Fruit fly (Drosophila melanogaster) whole organism, embryonic: ENCODE measurements around the gene ph-d.

Experiments used
- Atf-2 ChIP-seq: fragments of 200-800 bp; sonication (Bioruptor generic); optimal IDR thresholded peaks from 2 replicates; lab custom pipeline; 2016; ENCODE audit warnings: missing biosample characterization, missing genetic modification characterization
- Atf6 ChIP-seq: fragments of 200-800 bp; sonication (Bioruptor generic); IDR thresholded peaks from 2 replicates; pipeline ENCODE4 v1.3.6; 2022; ENCODE audit warnings: missing biosample characterization, missing genetic modification characterization
- B-H2 ChIP-seq: fragments of 200-800 bp; sonication (Bioruptor generic); optimal IDR thresholded peaks from 2 replicates; lab custom pipeline; 2018; ENCODE audit warnings: missing biosample characterization, mild to moderate bottlenecking, missing genetic modification characterization
- Bdp1 ChIP-seq: fragments of 200-800 bp; sonication (Bioruptor generic); optimal IDR thresholded peaks from 3 replicates; lab custom pipeline; 2016; ENCODE audit warnings: missing biosample characterization, missing genetic modification characterization
- CG10209 ChIP-seq: fragments of 200-800 bp; sonication (Bioruptor generic); optimal IDR thresholded peaks from 3 replicates; lab custom pipeline; 2017; ENCODE audit warnings: missing biosample characterization, mild to moderate bottlenecking, missing genetic modification characterization, missing genetic modification reagents
- CG10565 ChIP-seq: fragments of 200-800 bp; sonication (Bioruptor generic); optimal IDR thresholded peaks from 3 replicates; lab custom pipeline; 2016; ENCODE audit warnings: missing biosample characterization, mild to moderate bottlenecking, missing genetic modification characterization
- CG11696 ChIP-seq: fragments of 200-800 bp; sonication (Bioruptor generic); IDR thresholded peaks from 2 replicates; pipeline ENCODE4 v1.3.6; 2022; ENCODE audit warnings: missing biosample characterization, missing genetic modification characterization
- CG12236 ChIP-seq: fragments of 200-800 bp; sonication (Bioruptor generic); optimal IDR thresholded peaks from 2 replicates; lab custom pipeline; 2016; ENCODE audit warnings: missing biosample characterization, missing genetic modification characterization
- CG14014 ChIP-seq: fragments of 200-800 bp; sonication (Bioruptor generic); IDR thresholded peaks from 2 replicates; pipeline ENCODE4 v1.3.6; 2022; ENCODE audit warnings: missing biosample characterization, missing genetic modification characterization
- CG14710 ChIP-seq: fragments of 200-800 bp; sonication (Bioruptor generic); optimal IDR thresholded peaks from 3 replicates; lab custom pipeline; 2019; ENCODE audit warnings: missing biosample characterization, mild to moderate bottlenecking, missing genetic modification characterization, moderate library complexity
- CG15011 ChIP-seq: fragments of 200-800 bp; sonication (Bioruptor generic); optimal IDR thresholded peaks from 3 replicates; lab custom pipeline; 2018; ENCODE audit warnings: missing biosample characterization, mild to moderate bottlenecking, missing genetic modification characterization
- CG15073 ChIP-seq: fragments of 200-800 bp; sonication (Bioruptor generic); optimal IDR thresholded peaks from 2 replicates; lab custom pipeline; 2016; ENCODE audit warnings: missing biosample characterization, missing genetic modification characterization
- CG15269 ChIP-seq: fragments of 200-800 bp; sonication (Bioruptor generic); optimal IDR thresholded peaks from 2 replicates; lab custom pipeline; 2018; ENCODE audit warnings: missing biosample characterization, mild to moderate bottlenecking, missing genetic modification characterization, moderate library complexity
- CG17802 ChIP-seq: fragments of 200-800 bp; sonication (Bioruptor generic); optimal IDR thresholded peaks from 2 replicates; lab custom pipeline; 2018; ENCODE audit warnings: missing biosample characterization, mild to moderate bottlenecking, missing genetic modification characterization, moderate library complexity
- CG17829 ChIP-seq: fragments of 200-800 bp; optimal IDR thresholded peaks from 2 replicates; lab custom pipeline; 2019; ENCODE audit warnings: missing biosample characterization, mild to moderate bottlenecking, missing genetic modification characterization, moderate library complexity
- CG2116 ChIP-seq: fragments of 200-800 bp; sonication (Bioruptor generic); optimal IDR thresholded peaks from 3 replicates; lab custom pipeline; 2018; ENCODE audit warnings: missing biosample characterization, mild to moderate bottlenecking, missing genetic modification characterization
- CG2875 ChIP-seq: fragments of 200-800 bp; sonication (Bioruptor generic); optimal IDR thresholded peaks from 2 replicates; lab custom pipeline; 2017; ENCODE audit warnings: missing biosample characterization, mild to moderate bottlenecking, missing genetic modification characterization, missing genetic modification reagents
- CG4424 ChIP-seq: fragments of 200-800 bp; sonication (Bioruptor generic); optimal IDR thresholded peaks from 3 replicates; lab custom pipeline; 2016; ENCODE audit warnings: missing biosample characterization, missing genetic modification characterization
- CG6683 ChIP-seq: fragments of 200-800 bp; sonication (Bioruptor generic); optimal IDR thresholded peaks from 2 replicates; lab custom pipeline; 2017; ENCODE audit warnings: missing biosample characterization, mild to moderate bottlenecking, missing genetic modification characterization, missing genetic modification reagents
- CG6689 ChIP-seq: fragments of 200-800 bp; sonication (Bioruptor generic); IDR thresholded peaks from 2 replicates; pipeline ENCODE4 v1.3.6; 2022; ENCODE audit warnings: missing biosample characterization, missing genetic modification characterization
- CG6765 ChIP-seq: fragments of 200-800 bp; sonication (Bioruptor generic); optimal IDR thresholded peaks from 3 replicates; lab custom pipeline; 2017; ENCODE audit warnings: missing biosample characterization, mild to moderate bottlenecking, missing genetic modification characterization
- CG8944 ChIP-seq: fragments of 200-800 bp; sonication (Bioruptor generic); optimal IDR thresholded peaks from 3 replicates; lab custom pipeline; 2016; ENCODE audit warnings: missing biosample characterization, missing genetic modification characterization
- Camta ChIP-seq: fragments of 200-800 bp; sonication (Bioruptor generic); optimal IDR thresholded peaks from 2 replicates; lab custom pipeline; 2016; ENCODE audit warnings: missing biosample characterization, missing genetic modification characterization
- E2f1 ChIP-seq: fragments of 200-800 bp; sonication (Bioruptor generic); IDR thresholded peaks from 2 replicates; pipeline ENCODE4 v1.3.6; 2022; ENCODE audit warnings: missing biosample characterization, missing genetic modification characterization
- Eip74EF ChIP-seq, 2 experiments: fragments of 200-800 bp in 1 of 2; fragments of >200 bp in 1 of 2; sonication (Bioruptor generic) in 1 of 2; optimal IDR thresholded peaks; 2 replicates each; lab custom pipeline; 2017 to 2019; ENCODE audit warnings: missing biosample characterization in 2 of 2, missing genetic modification characterization in 2 of 2, mild to moderate bottlenecking in 1 of 2, moderate library complexity in 1 of 2
- Hey ChIP-seq: fragments of 200-800 bp; sonication (Bioruptor generic); optimal IDR thresholded peaks from 3 replicates; lab custom pipeline; 2018; ENCODE audit warnings: missing biosample characterization, mild to moderate bottlenecking, missing genetic modification characterization
- Lhr ChIP-seq: fragments of 200-800 bp; sonication (Bioruptor generic); optimal IDR thresholded peaks from 3 replicates; lab custom pipeline; 2017; ENCODE audit warnings: mild to moderate bottlenecking, missing biosample characterization, missing genetic modification reagents, missing genetic modification characterization
- MBD-R2 ChIP-seq: fragments of 200-800 bp; sonication (Bioruptor generic); IDR thresholded peaks from 2 replicates; pipeline ENCODE4 v1.3.6; 2022; ENCODE audit warnings: missing biosample characterization, missing genetic modification characterization
- Meics ChIP-seq: fragments of 200-800 bp; sonication (Bioruptor generic); optimal IDR thresholded peaks from 2 replicates; lab custom pipeline; 2017; ENCODE audit warnings: missing biosample characterization, mild to moderate bottlenecking, missing genetic modification characterization
- Mrtf ChIP-seq: fragments of 200-800 bp; sonication (Bioruptor generic); IDR thresholded peaks from 3 replicates; pipeline ENCODE4 v1.3.6; 2022; ENCODE audit warnings: missing biosample characterization, missing genetic modification characterization
- Myb ChIP-seq: fragments of 200-800 bp; sonication (Bioruptor generic); optimal IDR thresholded peaks from 2 replicates; lab custom pipeline; 2016; ENCODE audit warnings: missing biosample characterization, missing genetic modification characterization
- Oaz ChIP-seq: fragments of 200-800 bp; sonication (Bioruptor generic); IDR thresholded peaks from 2 replicates; pipeline ENCODE4 v1.3.6; 2022; ENCODE audit warnings: missing biosample characterization, missing genetic modification characterization
- Oli ChIP-seq: fragments of 200-800 bp; sonication (Bioruptor generic); optimal IDR thresholded peaks from 2 replicates; lab custom pipeline; 2018; ENCODE audit warnings: missing biosample characterization, mild to moderate bottlenecking, missing genetic modification characterization, moderate library complexity
- Side ChIP-seq: fragments of 200-800 bp; sonication (Bioruptor generic); optimal IDR thresholded peaks from 2 replicates; lab custom pipeline; 2016; ENCODE audit warnings: missing biosample characterization, missing genetic modification characterization
- Sox100B ChIP-seq: fragments of 200-800 bp; sonication (Bioruptor generic); optimal IDR thresholded peaks from 3 replicates; lab custom pipeline; 2018; ENCODE audit warnings: missing biosample characterization, mild to moderate bottlenecking, missing genetic modification characterization
- Stat92E ChIP-seq, 3 experiments: fragments of >200 bp in 2 of 3; fragments of 200-800 bp in 1 of 3; sonication (Bioruptor generic) in 1 of 3; optimal IDR thresholded peaks; 2 replicates each; lab custom pipeline; 2017 to 2019; ENCODE audit warnings: missing biosample characterization in 3 of 3, missing genetic modification characterization in 3 of 3, mild to moderate bottlenecking in 1 of 3, moderate library complexity in 1 of 3
- ase ChIP-seq: fragments of 200-800 bp; sonication (Bioruptor generic); IDR thresholded peaks from 3 replicates; pipeline ENCODE4 v1.3.6; 2022; ENCODE audit warnings: missing biosample characterization, missing genetic modification characterization
- ash1 ChIP-seq: fragments of 200-800 bp; sonication (Bioruptor generic); optimal IDR thresholded peaks from 2 replicates; lab custom pipeline; 2018; ENCODE audit warnings: missing biosample characterization, mild to moderate bottlenecking, missing genetic modification characterization
- bcd ChIP-seq: fragments of 200-800 bp; sonication (Bioruptor generic); optimal IDR thresholded peaks from 2 replicates; lab custom pipeline; 2017; ENCODE audit warnings: missing biosample characterization, mild to moderate bottlenecking, missing genetic modification characterization
- chif ChIP-seq, 2 experiments: fragments of 200-800 bp; sonication (Bioruptor generic); optimal IDR thresholded peaks; 3 replicates each; lab custom pipeline; 2016; ENCODE audit warnings: missing biosample characterization in 2 of 2, missing genetic modification characterization in 2 of 2
- emc ChIP-seq: fragments of 200-800 bp; sonication (Bioruptor generic); optimal IDR thresholded peaks from 2 replicates; lab custom pipeline; 2016; ENCODE audit warnings: missing biosample characterization, missing genetic modification characterization
- exex ChIP-seq: fragments of 200-800 bp; sonication (Bioruptor generic); optimal IDR thresholded peaks from 4 replicates; lab custom pipeline; 2018; ENCODE audit warnings: missing biosample characterization, mild to moderate bottlenecking, missing genetic modification characterization, moderate library complexity
- grau ChIP-seq: fragments of 200-800 bp; optimal IDR thresholded peaks from 3 replicates; lab custom pipeline; 2019; ENCODE audit warnings: missing biosample characterization, mild to moderate bottlenecking, missing genetic modification characterization, moderate library complexity
- luna ChIP-seq: fragments of 200-800 bp; sonication (Bioruptor generic); optimal IDR thresholded peaks from 2 replicates; lab custom pipeline; 2016; ENCODE audit warnings: missing biosample characterization, missing genetic modification characterization
- mirr ChIP-seq: fragments of 200-800 bp; sonication (Bioruptor generic); optimal IDR thresholded peaks from 3 replicates; lab custom pipeline; 2018; ENCODE audit warnings: missing biosample characterization, mild to moderate bottlenecking, missing genetic modification characterization
- onecut ChIP-seq: fragments of 200-800 bp; sonication (Bioruptor generic); IDR thresholded peaks from 2 replicates; pipeline ENCODE4 v1.3.6; 2022; ENCODE audit warnings: missing biosample characterization, missing genetic modification characterization
- phol ChIP-seq: fragments of 200-800 bp; sonication (Bioruptor generic); optimal IDR thresholded peaks from 3 replicates; lab custom pipeline; 2018; ENCODE audit warnings: missing biosample characterization, mild to moderate bottlenecking, missing genetic modification characterization, moderate library complexity
- sens-2 ChIP-seq: fragments of 200-800 bp; sonication (Bioruptor generic); IDR thresholded peaks from 2 replicates; pipeline ENCODE4 v1.3.6; 2022; ENCODE audit warnings: missing biosample characterization, missing genetic modification characterization
- tup ChIP-seq: fragments of 200-800 bp; sonication (Bioruptor generic); optimal IDR thresholded peaks from 2 replicates; lab custom pipeline; 2016; ENCODE audit warnings: missing biosample characterization, mild to moderate bottlenecking, missing genetic modification characterization, moderate library complexity
- zf30C ChIP-seq: fragments of 200-800 bp; sonication (Bioruptor generic); optimal IDR thresholded peaks from 3 replicates; lab custom pipeline; 2018; ENCODE audit warnings: missing biosample characterization, mild to moderate bottlenecking, missing genetic modification characterization
- zfh1 ChIP-seq: fragments of 200-800 bp; sonication (Bioruptor generic); IDR thresholded peaks from 3 replicates; pipeline ENCODE4 v1.3.6; 2022; ENCODE audit warnings: missing biosample characterization, missing genetic modification characterization

Gene ph-d

DNA sequence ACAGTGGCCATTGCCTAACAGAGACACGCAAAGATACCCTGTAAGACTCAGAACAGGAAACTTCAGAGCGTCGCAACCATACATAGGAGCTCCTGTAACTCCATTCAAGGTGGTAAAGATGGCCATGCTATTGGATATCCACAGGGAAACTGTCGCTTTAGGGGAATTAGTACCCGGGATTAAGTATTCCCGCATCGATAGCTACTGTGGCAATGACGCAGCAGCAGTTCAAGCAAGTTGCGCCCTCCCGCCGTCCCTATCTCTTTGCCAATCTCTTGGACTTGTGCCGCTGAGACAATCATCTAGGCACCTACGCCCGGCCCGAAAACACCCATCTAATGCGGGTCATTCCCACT, 52.4 kb downstream of the ph-d start (continued):
- no peak for TF ChIP-seq ash1 (GFP tag; lab: Kevin White, UChicago)
- TF ChIP-seq sens-2 (GFP tag; lab: Robert Waterston, UW): no peak
- peak; percentile 76 for TF ChIP-seq Mrtf
- TF ChIP-seq MBD-R2 (GFP tag; lab: Robert Waterston, UW): peak; percentile 52; the same call in 1 of the 2 replicates
- peak; percentile 71 for TF ChIP-seq ase
- no peak for TF ChIP-seq CG12236 (GFP tag; lab: Kevin White, UChicago)
- peak; percentile 65 for TF ChIP-seq bcd (GFP tag; lab: Kevin White, UChicago)
- peak; percentile 34 for TF ChIP-seq CG17829 (tag; lab: Kevin White, UChicago)
- TF ChIP-seq B-H2 (GFP tag; lab: Kevin White, UChicago): no peak
- TF ChIP-seq Eip74EF (GFP tag; optimal IDR thresholded peaks at IDR 0.05; lab: Kevin White, UChicago): peak in 1 of 2 experiments; percentile 6
- no peak for TF ChIP-seq Lhr (GFP tag; lab: Kevin White, UChicago)
- peak; percentile 79 for TF ChIP-seq Atf6 (GFP tag; lab: Robert Waterston, UW)
- no peak for TF ChIP-seq CG2116 (GFP tag; lab: Kevin White, UChicago)
- no peak for TF ChIP-seq Stat92E (GFP tag; optimal IDR thresholded peaks at IDR 0.05; lab: Kevin White, UChicago)
- peak; percentile 8 for TF ChIP-seq CG2875 (GFP tag; lab: Kevin White, UChicago)
- TF ChIP-seq Oli (tag; lab: Kevin White, UChicago): peak; percentile 41
- no peak for TF ChIP-seq CG10565
- peak; percentile 49 for TF ChIP-seq phol
- TF ChIP-seq CG17802: no peak
- peak; percentile 44 for TF ChIP-seq Myb (GFP tag; lab: Kevin White, UChicago)
- TF ChIP-seq onecut: peak; percentile 25; the same call in 1 of the 2 replicates
- peak; percentile 33 for TF ChIP-seq Camta (GFP tag; lab: Kevin White, UChicago)
- no peak for TF ChIP-seq CG15073 (GFP tag; lab: Kevin White, UChicago)
- TF ChIP-seq emc (GFP tag; lab: Kevin White, UChicago): peak; percentile 16
- peak; percentile 41; the same call in 1 of the 2 replicates for TF ChIP-seq CG11696 (GFP tag; lab: Robert Waterston, UW)
- TF ChIP-seq Oaz (GFP tag; lab: Robert Waterston, UW): peak; percentile 61
- TF ChIP-seq luna (GFP tag; lab: Kevin White, UChicago): peak; percentile 20
- no peak for TF ChIP-seq CG4424 (GFP tag; lab: Kevin White, UChicago)
- TF ChIP-seq CG6765 (GFP tag; lab: Kevin White, UChicago): no peak
- peak; percentile 46 for TF ChIP-seq CG6683
- peak; percentile 43 for TF ChIP-seq CG10209 (GFP tag; lab: Kevin White, UChicago)
- TF ChIP-seq Hey (tag; lab: Kevin White, UChicago): peak; percentile 2
- no peak for TF ChIP-seq zf30C
- peak; percentile 61 for TF ChIP-seq CG6689 (GFP tag; lab: Robert Waterston, UW)
- TF ChIP-seq Sox100B (GFP tag; lab: Kevin White, UChicago): no peak
- TF ChIP-seq zfh1 (GFP tag; lab: Robert Waterston, UW): peak; percentile 74; the same call in 2 of the 3 replicates
- TF ChIP-seq Bdp1 (GFP tag; lab: Kevin White, UChicago): peak; percentile 9
- TF ChIP-seq Meics (GFP tag; lab: Kevin White, UChicago): peak; percentile 77
- TF ChIP-seq CG15011: no peak
- peak; percentile 72 for TF ChIP-seq CG15269
- peak; percentile 41; the same call in 1 of the 2 replicates for TF ChIP-seq E2f1 (GFP tag; lab: Robert Waterston, UW)
- TF ChIP-seq mirr (GFP tag; lab: Kevin White, UChicago): peak; percentile 32
- TF ChIP-seq CG8944 (GFP tag; lab: Kevin White, UChicago): peak; percentile 9
- peak; percentile 96 for TF ChIP-seq grau
- peak in 1 of 2 experiments; percentile 43 for TF ChIP-seq chif (GFP tag; optimal IDR thresholded peaks at IDR 0.05; lab: Kevin White, UChicago)
- peak; percentile 76 for TF ChIP-seq Side (GFP tag; lab: Kevin White, UChicago)
- TF ChIP-seq CG14014 (GFP tag; lab: Robert Waterston, UW): peak; percentile 69
- no peak for TF ChIP-seq tup (GFP tag; lab: Kevin White, UChicago)
- TF ChIP-seq CG14710: no peak
- TF ChIP-seq exex (tag; lab: Kevin White, UChicago): no peak
- TF ChIP-seq Atf-2 (GFP tag; lab: Kevin White, UChicago): peak; percentile 26
